Worm (Caenorhabditis elegans): ENCODE data around the gene Y32F6B.1.

Gene Y32F6B.1

ce11 chrV:10484640-10485039 lies at the start of gene Y32F6B.1:
Gene Y32F6B.1, minus strand, starts transcription at chrV:10484740.
- no peak for TF ChIP-seq ref-1 (GFP tag; conservative IDR thresholded peaks at IDR 0.05)
- no peak for TF ChIP-seq T22C8.4 (GFP tag; IDR thresholded peaks at IDR 0.05)
- no peak for TF ChIP-seq ztf-23 (GFP tag; IDR thresholded peaks at IDR 0.05)
- no peak for TF ChIP-seq flt-1 (GFP tag; IDR thresholded peaks at IDR 0.05)
- TF ChIP-seq cog-1 (tag; optimal IDR thresholded peaks at IDR 0.05) = no peak
- no peak for TF ChIP-seq ztf-29 (GFP tag; IDR thresholded peaks at IDR 0.05)
- TF ChIP-seq tab-1 (GFP tag; IDR thresholded peaks at IDR 0.05) = no peak
- no peak for TF ChIP-seq med-1 (GFP tag; optimal IDR thresholded peaks at IDR 0.05; ENCODE audit: insufficient read depth)
- no peak for TF ChIP-seq klf-2 (GFP tag; conservative IDR thresholded peaks at IDR 0.05)

- TF ChIP-seq cog-1 (tag; optimal IDR thresholded peaks at IDR 0.05) (no peak), T22C8.4 (GFP tag; IDR thresholded peaks at IDR 0.05) (no peak), flt-1 (GFP tag; IDR thresholded peaks at IDR 0.05) (no peak), klf-2 (GFP tag; conservative IDR thresholded peaks at IDR 0.05) (no peak), med-1 (GFP tag; optimal IDR thresholded peaks at IDR 0.05; ENCODE audit: insufficient read depth) (no peak), ztf-29 (GFP tag; IDR thresholded peaks at IDR 0.05) (no peak), ztf-23 (GFP tag; IDR thresholded peaks at IDR 0.05) (no peak), ref-1 (GFP tag; conservative IDR thresholded peaks at IDR 0.05) (no peak), tab-1 (GFP tag; IDR thresholded peaks at IDR 0.05) (no peak)
These were observed 48.2 kb upstream of the Y32F6B.1 start, which contains the start of gene txt-10 for ce11 chrV:10532725-10533124. Gene txt-10, minus strand, starts transcription at chrV:10532825.

ce11 chrV:10529600-10529999 lies 45.1 kb upstream of the Y32F6B.1 start:
- TF ChIP-seq ztf-29 (GFP tag; IDR thresholded peaks at IDR 0.05) (no peak), T22C8.4 (GFP tag; IDR thresholded peaks at IDR 0.05) (no peak), tab-1 (GFP tag; IDR thresholded peaks at IDR 0.05) (no peak), med-1 (GFP tag; optimal IDR thresholded peaks at IDR 0.05; ENCODE audit: insufficient read depth) (no peak), ztf-23 (GFP tag; IDR thresholded peaks at IDR 0.05) (no peak), flt-1 (GFP tag; IDR thresholded peaks at IDR 0.05) (no peak), cog-1 (tag; optimal IDR thresholded peaks at IDR 0.05) (no peak), klf-2 (GFP tag; conservative IDR thresholded peaks at IDR 0.05) (no peak), ref-1 (GFP tag; conservative IDR thresholded peaks at IDR 0.05) (no peak)

ce11 chrV:10528500-10528899 lies 44.0 kb upstream of the Y32F6B.1 start, which contains the start of gene F25D1.3:
Gene F25D1.3, plus strand, starts transcription at chrV:10528724.
- TF ChIP-seq T22C8.4 (GFP tag; IDR thresholded peaks at IDR 0.05) = no peak
- no peak for TF ChIP-seq flt-1 (GFP tag; IDR thresholded peaks at IDR 0.05)
- no peak for TF ChIP-seq ztf-29 (GFP tag; IDR thresholded peaks at IDR 0.05)
- no peak for TF ChIP-seq tab-1 (GFP tag; IDR thresholded peaks at IDR 0.05)
- TF ChIP-seq med-1 (GFP tag; optimal IDR thresholded peaks at IDR 0.05; ENCODE audit: insufficient read depth) = no peak
- TF ChIP-seq ref-1 (GFP tag; conservative IDR thresholded peaks at IDR 0.05) = no peak
- TF ChIP-seq cog-1 (tag; optimal IDR thresholded peaks at IDR 0.05) = no peak
- TF ChIP-seq klf-2 (GFP tag; conservative IDR thresholded peaks at IDR 0.05) = no peak
- TF ChIP-seq ztf-23 (GFP tag; IDR thresholded peaks at IDR 0.05) = no peak

- no peak for TF ChIP-seq ref-1 (GFP tag; conservative IDR thresholded peaks at IDR 0.05)
- no peak for TF ChIP-seq med-1 (GFP tag; optimal IDR thresholded peaks at IDR 0.05; ENCODE audit: insufficient read depth)
- peak; percentile 3 for TF ChIP-seq cog-1 (tag; optimal IDR thresholded peaks at IDR 0.05)
- no peak for TF ChIP-seq ztf-29 (GFP tag; IDR thresholded peaks at IDR 0.05)
- 0 out of 2 replicates have a peak, but pooled peaks have one; percentile 27 for TF ChIP-seq klf-2 (GFP tag; conservative IDR thresholded peaks at IDR 0.05)
- peak; percentile 79; the same call in 1 of the 2 replicates for TF ChIP-seq flt-1 (GFP tag; IDR thresholded peaks at IDR 0.05)
- TF ChIP-seq tab-1 (GFP tag; IDR thresholded peaks at IDR 0.05) = no peak
- no peak for TF ChIP-seq T22C8.4 (GFP tag; IDR thresholded peaks at IDR 0.05)
These were observed 41.4 kb upstream of the Y32F6B.1 start, which contains the start of the genes C35A5.8 and hda-11 for ce11 chrV:10525902-10526301. Gene C35A5.8, minus strand, starts transcription at chrV:10525908. Gene hda-11, plus strand, starts transcription at chrV:10526184.

- TF ChIP-seq tab-1 (GFP tag; IDR thresholded peaks at IDR 0.05) = no peak
- no peak for TF ChIP-seq ref-1 (GFP tag; conservative IDR thresholded peaks at IDR 0.05)
- no peak for TF ChIP-seq T22C8.4 (GFP tag; IDR thresholded peaks at IDR 0.05)
- no peak for TF ChIP-seq flt-1 (GFP tag; IDR thresholded peaks at IDR 0.05)
- no peak for TF ChIP-seq med-1 (GFP tag; optimal IDR thresholded peaks at IDR 0.05; ENCODE audit: insufficient read depth)
- no peak for TF ChIP-seq ztf-29 (GFP tag; IDR thresholded peaks at IDR 0.05)
- TF ChIP-seq klf-2 (GFP tag; conservative IDR thresholded peaks at IDR 0.05) = no peak
- TF ChIP-seq ztf-23 (GFP tag; IDR thresholded peaks at IDR 0.05) = no peak
- TF ChIP-seq cog-1 (tag; optimal IDR thresholded peaks at IDR 0.05) = no peak
These were observed 32.2 kb upstream of the Y32F6B.1 start for ce11 chrV:10516702-10517101.

- no peak for TF ChIP-seq cog-1 (tag; optimal IDR thresholded peaks at IDR 0.05)
- TF ChIP-seq ztf-29 (GFP tag; IDR thresholded peaks at IDR 0.05) = no peak
- no peak for TF ChIP-seq flt-1 (GFP tag; IDR thresholded peaks at IDR 0.05)
- TF ChIP-seq ztf-23 (GFP tag; IDR thresholded peaks at IDR 0.05) = no peak
- no peak for TF ChIP-seq med-1 (GFP tag; optimal IDR thresholded peaks at IDR 0.05; ENCODE audit: insufficient read depth)
- no peak for TF ChIP-seq T22C8.4 (GFP tag; IDR thresholded peaks at IDR 0.05)
- no peak for TF ChIP-seq klf-2 (GFP tag; conservative IDR thresholded peaks at IDR 0.05)
- no peak for TF ChIP-seq tab-1 (GFP tag; IDR thresholded peaks at IDR 0.05)
These were observed 29.7 kb upstream of the Y32F6B.1 start, which contains the start of gene dmsr-8 for ce11 chrV:10514271-10514670. Gene dmsr-8, minus strand, starts transcription at chrV:10514371.

- TF ChIP-seq med-1 (GFP tag; optimal IDR thresholded peaks at IDR 0.05; ENCODE audit: insufficient read depth) = no peak
These were observed 24.3 kb upstream of the Y32F6B.1 start, which contains the start of gene C35A5.6 for ce11 chrV:10508855-10509254. Gene C35A5.6, plus strand, starts transcription at chrV:10509137.

ce11 chrV:10505553-10505952 lies 21.0 kb upstream of the Y32F6B.1 start, which contains the start of gene C35A5.5:
Gene C35A5.5, plus strand, starts transcription at chrV:10505853.
- no peak for TF ChIP-seq tab-1 (GFP tag; IDR thresholded peaks at IDR 0.05)

- TF ChIP-seq ztf-23 (GFP tag; IDR thresholded peaks at IDR 0.05) (no peak), med-1 (GFP tag; optimal IDR thresholded peaks at IDR 0.05; ENCODE audit: insufficient read depth) (no peak), tab-1 (GFP tag; IDR thresholded peaks at IDR 0.05) (no peak), ref-1 (GFP tag; conservative IDR thresholded peaks at IDR 0.05) (no peak)
These were observed 19.4 kb upstream of the Y32F6B.1 start, which contains the start of gene C35A5.10 for ce11 chrV:10503893-10504292. Gene C35A5.10, plus strand, starts transcription at chrV:10504193.
